Fruit fly (Drosophila melanogaster): ENCODE results near the gene vig.

Gene vig

dm6 chr2L:15057225-15058117, 12.6 kb downstream of the vig start, which contains the start of gene ck (continued):
- TF ChIP-seq CG12942 (GFP tag; optimal IDR thresholded peaks at IDR 0.05): no peak
- TF ChIP-seq ro (GFP tag; IDR thresholded peaks at IDR 0.05): no peak
- no peak for TF ChIP-seq Bteb2 (GFP tag; optimal IDR thresholded peaks at IDR 0.05)
- no peak for TF ChIP-seq Vsx1 (GFP tag; optimal IDR thresholded peaks at IDR 0.05)
- no peak for TF ChIP-seq slbo (GFP tag; IDR thresholded peaks at IDR 0.05)
- TF ChIP-seq CG7839 (tag; optimal IDR thresholded peaks at IDR 0.05): no peak
- TF ChIP-seq Jarid2 (GFP tag; optimal IDR thresholded peaks at IDR 0.05): peak; percentile 50
- TF ChIP-seq caup (GFP tag; optimal IDR thresholded peaks at IDR 0.05; ENCODE audit: severe bottlenecking): no peak
- no peak for TF ChIP-seq CG10565 (GFP tag; optimal IDR thresholded peaks at IDR 0.05)
- no peak for TF ChIP-seq Hr39 (optimal IDR thresholded peaks at IDR 0.05)
- no peak for TF ChIP-seq ind (GFP tag; optimal IDR thresholded peaks at IDR 0.05)
- TF ChIP-seq CG43689 (GFP tag; IDR thresholded peaks at IDR 0.05): no peak
- TF ChIP-seq CG12659 (GFP tag; optimal IDR thresholded peaks at IDR 0.05): peak; percentile 63
- TF ChIP-seq CG11093 (GFP tag; IDR thresholded peaks at IDR 0.05): no peak
- TF ChIP-seq exex (tag; optimal IDR thresholded peaks at IDR 0.05): peak; percentile 2
- TF ChIP-seq slp2 (GFP tag; optimal IDR thresholded peaks at IDR 0.05): no peak
- TF ChIP-seq Lpt (GFP tag; optimal IDR thresholded peaks at IDR 0.05): no peak
- TF ChIP-seq Scr (GFP tag; IDR thresholded peaks at IDR 0.05; ENCODE audit: partially characterized antibody): peak; percentile 67
- TF ChIP-seq CG12155 (GFP tag; optimal IDR thresholded peaks at IDR 0.05): peak; percentile 47
- no peak for TF ChIP-seq chn (GFP tag; optimal IDR thresholded peaks at IDR 0.05)
- no peak for TF ChIP-seq CG7556 (GFP tag; optimal IDR thresholded peaks at IDR 0.05)
- no peak for TF ChIP-seq otp (GFP tag; IDR thresholded peaks at IDR 0.05)
- TF ChIP-seq CG8281 (tag; optimal IDR thresholded peaks at IDR 0.05): no peak
- peak; percentile 67 for TF ChIP-seq vvl (GFP tag; IDR thresholded peaks at IDR 0.05)
- no peak for TF ChIP-seq CG17612 (GFP tag; IDR thresholded peaks at IDR 0.05)
- no peak for TF ChIP-seq h (optimal IDR thresholded peaks at IDR 0.05)
- TF ChIP-seq Kr (GFP tag; optimal IDR thresholded peaks at IDR 0.05): no peak
- peak in 1 of 2 experiments; percentile 41 for TF ChIP-seq Trl (optimal IDR thresholded peaks at IDR 0.05)
- no peak for TF ChIP-seq Trl (GFP tag; optimal IDR thresholded peaks at IDR 0.05)
- no peak for TF ChIP-seq CG4707 (GFP tag; optimal IDR thresholded peaks at IDR 0.05)
- no peak for TF ChIP-seq emc (GFP tag; optimal IDR thresholded peaks at IDR 0.05)
- no peak for TF ChIP-seq CG30431 (GFP tag; optimal IDR thresholded peaks at IDR 0.05)
- TF ChIP-seq mirr (GFP tag; optimal IDR thresholded peaks at IDR 0.05): no peak
- no peak for TF ChIP-seq jing (GFP tag; optimal IDR thresholded peaks at IDR 0.05)
- TF ChIP-seq CG3995 (GFP tag; optimal IDR thresholded peaks at IDR 0.05): peak; percentile 13
- no peak for TF ChIP-seq CG12236 (GFP tag; optimal IDR thresholded peaks at IDR 0.05)
- TF ChIP-seq CrebB (tag; optimal IDR thresholded peaks at IDR 0.05): no peak
- peak in 1 of 3 experiments; percentile 27 for TF ChIP-seq Stat92E (GFP tag; optimal IDR thresholded peaks at IDR 0.05)
- no peak for TF ChIP-seq D19A (tag; optimal IDR thresholded peaks at IDR 0.05)
- no peak for TF ChIP-seq en (GFP tag; optimal IDR thresholded peaks at IDR 0.05)
- no peak for TF ChIP-seq CG2678 (tag; optimal IDR thresholded peaks at IDR 0.05)
- TF ChIP-seq CG17186 (GFP tag; optimal IDR thresholded peaks at IDR 0.05): no peak
- TF ChIP-seq chm (GFP tag; IDR thresholded peaks at IDR 0.05): no peak; the same call in 1 of the 2 replicates
- TF ChIP-seq Fer3 (tag; optimal IDR thresholded peaks at IDR 0.05): no peak
- TF ChIP-seq Abd-B (GFP tag; optimal IDR thresholded peaks at IDR 0.05): no peak
- TF ChIP-seq CG18619 (GFP tag; optimal IDR thresholded peaks at IDR 0.05): no peak
- TF ChIP-seq CG9797 (GFP tag; optimal IDR thresholded peaks at IDR 0.05): peak; percentile 96
- TF ChIP-seq Hr3 (GFP tag; optimal IDR thresholded peaks at IDR 0.05): no peak
- no peak for TF ChIP-seq CG3163 (GFP tag; optimal IDR thresholded peaks at IDR 0.05)
- no peak for TF ChIP-seq Nf-YC (tag; optimal IDR thresholded peaks at IDR 0.05)
- no peak for TF ChIP-seq ttk (GFP tag; IDR thresholded peaks at IDR 0.05)

Measured in whole organism, embryonic.